Worm (Caenorhabditis elegans) whole organism, midembryonic: ENCODE measurements around the gene H14N18.2.
A peak's percentile ranks its signal among the peaks of the same experiment; 100 is the strongest.

Experiments used
- T22C8.4 ChIP-seq: fragments of 200-800 bp; sonication (Bioruptor generic); IDR thresholded peaks from 2 replicates; pipeline ENCODE4 v1.3.6; 2022; ENCODE audit warnings: missing genetic modification characterization, missing compliant biosample characterization
- cog-1 ChIP-seq: sonication (generic microtip); optimal IDR thresholded peaks from 2 replicates; lab custom pipeline; 2016; ENCODE audit warnings: missing genetic modification characterization, missing compliant biosample characterization
- flt-1 ChIP-seq: fragments of 200-800 bp; sonication (Bioruptor generic); IDR thresholded peaks from 2 replicates; pipeline ENCODE4 v1.3.6; 2022; ENCODE audit warnings: missing genetic modification characterization, missing compliant biosample characterization
- klf-2 ChIP-seq: fragments of 200-800 bp; sonication (Bioruptor generic); conservative IDR thresholded peaks from 2 replicates; pipeline ENCODE4 v1.3.6; 2022; ENCODE audit warnings: missing genetic modification reagents, missing genetic modification characterization, missing compliant biosample characterization
- med-1 ChIP-seq: sonication (generic microtip); optimal IDR thresholded peaks from 2 replicates; lab custom pipeline; 2017; ENCODE audit warnings: missing genetic modification characterization, mild to moderate bottlenecking, missing compliant biosample characterization, antibody characterized with exemption, missing genetic modification reagents; ENCODE audit not compliant: insufficient read depth
- ref-1 ChIP-seq: fragments of 200-800 bp; sonication (Bioruptor generic); conservative IDR thresholded peaks from 2 replicates; pipeline ENCODE4 v1.3.6; 2022; ENCODE audit warnings: missing genetic modification reagents, missing genetic modification characterization, missing compliant biosample characterization
- tab-1 ChIP-seq: fragments of 200-800 bp; sonication (Bioruptor generic); IDR thresholded peaks from 2 replicates; pipeline ENCODE4 v1.3.6; 2022; ENCODE audit warnings: missing genetic modification characterization, missing compliant biosample characterization
- ztf-23 ChIP-seq: fragments of 200-800 bp; sonication (Bioruptor generic); IDR thresholded peaks from 2 replicates; pipeline ENCODE4 v1.3.6; 2022; ENCODE audit warnings: missing genetic modification reagents, missing genetic modification characterization, missing compliant biosample characterization
- ztf-29 ChIP-seq: fragments of 200-800 bp; sonication (Bioruptor generic); IDR thresholded peaks from 2 replicates; pipeline ENCODE4 v1.3.6; 2022; ENCODE audit warnings: missing genetic modification reagents, missing genetic modification characterization, missing compliant biosample characterization

Gene H14N18.2

ce11 chrV:8932318-8932717 is at the start of gene H14N18.2:
Gene H14N18.2 (plus strand): TSS chrV:8932618.
- TF ChIP-seq cog-1 (tag; lab: Kevin White, UChicago) (no peak), med-1 (no peak), ztf-29 (GFP tag; lab: Robert Waterston, UW) (no peak), ztf-23 (GFP tag; lab: Robert Waterston, UW) (no peak), ref-1 (no peak), flt-1 (GFP tag; lab: Robert Waterston, UW) (no peak), T22C8.4 (GFP tag; lab: Robert Waterston, UW) (no peak), klf-2 (GFP tag; lab: Robert Waterston, UW) (no peak), tab-1 (GFP tag; lab: Robert Waterston, UW) (no peak)

ce11 chrV:8897942-8898419 is 34.4 kb upstream of the H14N18.2 start, which contains the start of the genes his-17 and his-18:
Gene his-17 (minus strand): TSS chrV:8897992.
Gene his-18 (plus strand): TSS chrV:8898228.
- TF ChIP-seq flt-1 (GFP tag; lab: Robert Waterston, UW): peak; percentile 92

DNA sequence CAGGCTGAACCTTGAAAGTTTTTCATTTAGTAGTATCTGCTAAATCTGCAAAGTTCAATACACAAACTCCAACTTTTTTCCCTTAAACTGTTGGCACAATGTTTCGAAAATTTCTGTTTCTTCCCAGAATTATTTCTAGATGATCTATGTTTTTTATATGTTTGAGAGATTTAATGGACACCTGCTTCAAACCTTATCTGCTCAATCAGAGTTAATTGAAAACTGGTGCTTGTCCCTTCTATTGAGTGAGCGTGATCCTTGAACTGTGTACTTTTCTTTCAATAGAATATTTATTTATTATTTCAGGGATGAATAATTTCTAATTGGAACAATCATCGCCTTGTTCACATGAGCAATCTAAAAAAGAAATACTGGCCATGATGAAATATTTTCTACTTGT is 33.7 kb upstream of the H14N18.2 start, which contains the start of gene frpr-13:
Gene frpr-13, plus strand, starts transcription at position 301 of the 400 bp plus-strand sequence.
- TF ChIP-seq T22C8.4 (GFP tag; lab: Robert Waterston, UW): no peak
- TF ChIP-seq tab-1 (GFP tag; lab: Robert Waterston, UW): no peak
- no peak for TF ChIP-seq klf-2 (GFP tag; lab: Robert Waterston, UW)
- no peak for TF ChIP-seq ztf-23 (GFP tag; lab: Robert Waterston, UW)
- TF ChIP-seq flt-1 (GFP tag; lab: Robert Waterston, UW): no peak
- no peak for TF ChIP-seq med-1

DNA sequence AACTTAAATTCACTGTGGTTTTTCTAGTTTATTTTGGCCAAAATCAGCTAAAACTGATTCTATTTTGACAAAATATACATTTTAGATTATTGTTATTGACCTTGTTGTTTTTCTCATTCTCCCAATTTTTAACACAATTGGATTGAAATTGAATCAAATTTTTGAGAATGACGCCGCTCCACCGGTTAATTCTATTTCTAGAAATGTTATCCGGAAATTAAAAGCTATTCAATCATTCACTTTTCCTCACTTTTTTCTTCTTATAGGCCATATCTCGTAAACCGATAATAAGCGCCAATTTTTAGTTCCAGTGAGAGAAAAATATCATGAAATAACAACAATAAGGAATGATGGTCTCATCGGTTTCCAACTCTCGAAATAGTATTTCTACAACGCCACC is 29.7 kb upstream of the H14N18.2 start, which contains the start of gene frpr-12:
Gene frpr-12, plus strand, starts transcription at position 301 of the 400 bp plus-strand sequence.
- no peak for TF ChIP-seq flt-1 (GFP tag; lab: Robert Waterston, UW)
- TF ChIP-seq med-1: no peak
- TF ChIP-seq tab-1 (GFP tag; lab: Robert Waterston, UW): no peak
- TF ChIP-seq cog-1 (tag; lab: Kevin White, UChicago): no peak
- no peak for TF ChIP-seq ref-1
- no peak for TF ChIP-seq ztf-29 (GFP tag; lab: Robert Waterston, UW)
- no peak for TF ChIP-seq ztf-23 (GFP tag; lab: Robert Waterston, UW)
- no peak for TF ChIP-seq T22C8.4 (GFP tag; lab: Robert Waterston, UW)
- TF ChIP-seq klf-2 (GFP tag; lab: Robert Waterston, UW): no peak

DNA sequence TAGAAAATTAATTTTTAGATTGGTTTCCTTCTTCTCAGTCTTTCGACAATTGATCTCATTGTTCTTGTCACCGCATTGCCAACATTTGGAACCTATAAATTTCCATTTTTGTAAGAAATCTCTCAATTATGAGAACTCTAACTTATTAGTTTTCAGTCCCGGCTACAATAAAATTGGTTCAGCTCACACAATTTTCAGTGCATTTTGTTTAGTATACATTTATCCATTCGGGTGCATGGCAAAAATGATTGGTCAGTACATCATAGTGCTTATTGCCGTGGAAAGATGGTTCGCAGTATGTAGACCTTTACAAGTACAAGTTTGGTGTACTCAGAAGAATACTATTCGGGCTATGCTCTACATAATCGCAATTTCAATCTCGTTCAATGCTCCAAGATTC is 28.5 kb upstream of the H14N18.2 start:
- no peak for TF ChIP-seq cog-1 (tag; lab: Kevin White, UChicago)
- TF ChIP-seq tab-1 (GFP tag; lab: Robert Waterston, UW): no peak
- no peak for TF ChIP-seq med-1

ce11 chrV:8905656-8906055 is 26.8 kb upstream of the H14N18.2 start:
- TF ChIP-seq cog-1 (tag; lab: Kevin White, UChicago): no peak
- no peak for TF ChIP-seq med-1
- TF ChIP-seq flt-1 (GFP tag; lab: Robert Waterston, UW): no peak
- no peak for TF ChIP-seq T22C8.4 (GFP tag; lab: Robert Waterston, UW)
- TF ChIP-seq ztf-23 (GFP tag; lab: Robert Waterston, UW): no peak
- no peak for TF ChIP-seq ref-1

- TF ChIP-seq klf-2 (GFP tag; lab: Robert Waterston, UW): no peak
Measured at ce11 chrV:8906896-8907295, 25.5 kb upstream of the H14N18.2 start, which contains the start of gene frpr-11. Gene frpr-11 (plus strand): TSS chrV:8907196.

DNA sequence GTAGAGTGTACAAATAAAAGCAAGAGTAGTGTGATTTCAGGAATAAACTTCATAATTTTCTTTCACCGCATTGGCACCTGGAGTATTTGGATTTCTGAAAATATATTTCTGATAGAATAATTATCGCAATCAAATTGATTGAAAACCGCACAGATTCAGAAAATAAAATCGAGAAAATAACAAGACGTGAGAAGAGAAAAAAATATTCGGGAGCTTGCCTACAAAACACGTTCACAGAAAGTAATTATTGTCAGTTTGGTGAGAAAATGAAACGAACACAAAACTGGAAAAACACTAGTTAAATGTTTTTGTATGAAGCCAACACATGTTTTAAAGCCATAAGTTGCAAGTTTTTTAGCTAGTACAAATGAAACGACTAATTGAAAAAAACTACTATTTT is 18.5 kb upstream of the H14N18.2 start, which contains the start of gene mod-1:
Gene mod-1, minus strand, starts transcription at position 101 of the 400 bp plus-strand sequence.
- no peak for TF ChIP-seq flt-1 (GFP tag; lab: Robert Waterston, UW)
- no peak for TF ChIP-seq cog-1 (tag; lab: Kevin White, UChicago)
- no peak for TF ChIP-seq ztf-23 (GFP tag; lab: Robert Waterston, UW)
- no peak for TF ChIP-seq ref-1
- no peak for TF ChIP-seq T22C8.4 (GFP tag; lab: Robert Waterston, UW)
- no peak for TF ChIP-seq tab-1 (GFP tag; lab: Robert Waterston, UW)
- TF ChIP-seq klf-2 (GFP tag; lab: Robert Waterston, UW): no peak
- TF ChIP-seq ztf-29 (GFP tag; lab: Robert Waterston, UW): no peak
- no peak for TF ChIP-seq med-1

DNA sequence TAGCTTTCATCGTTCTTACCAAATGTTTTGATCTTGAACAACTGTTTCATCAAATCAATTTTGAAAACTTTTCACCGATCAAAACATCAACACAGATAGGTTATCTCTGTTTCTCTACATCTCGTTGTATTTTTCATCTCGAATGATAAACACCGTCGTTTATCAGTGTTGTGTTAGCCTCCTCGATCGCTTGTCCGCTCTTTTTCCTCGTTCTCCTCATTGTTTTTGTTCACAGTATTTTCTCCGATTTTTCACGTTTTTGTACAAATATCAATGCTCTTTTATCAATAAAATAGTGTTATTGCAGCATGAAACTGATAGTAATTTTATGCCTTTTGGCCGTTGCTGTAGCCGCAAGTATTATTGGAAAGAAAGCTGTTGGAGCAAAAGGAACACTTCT is 9.6 kb upstream of the H14N18.2 start, which contains the start of gene ttr-47:
Gene ttr-47, plus strand, starts transcription at position 308 of the 400 bp plus-strand sequence.
- no peak for TF ChIP-seq med-1
- no peak for TF ChIP-seq T22C8.4 (GFP tag; lab: Robert Waterston, UW)
- no peak for TF ChIP-seq ztf-23 (GFP tag; lab: Robert Waterston, UW)
- no peak for TF ChIP-seq klf-2 (GFP tag; lab: Robert Waterston, UW)
- no peak for TF ChIP-seq flt-1 (GFP tag; lab: Robert Waterston, UW)
- no peak for TF ChIP-seq ref-1
- TF ChIP-seq ztf-29 (GFP tag; lab: Robert Waterston, UW): no peak
- no peak for TF ChIP-seq tab-1 (GFP tag; lab: Robert Waterston, UW)
- TF ChIP-seq cog-1 (tag; lab: Kevin White, UChicago): no peak

DNA sequence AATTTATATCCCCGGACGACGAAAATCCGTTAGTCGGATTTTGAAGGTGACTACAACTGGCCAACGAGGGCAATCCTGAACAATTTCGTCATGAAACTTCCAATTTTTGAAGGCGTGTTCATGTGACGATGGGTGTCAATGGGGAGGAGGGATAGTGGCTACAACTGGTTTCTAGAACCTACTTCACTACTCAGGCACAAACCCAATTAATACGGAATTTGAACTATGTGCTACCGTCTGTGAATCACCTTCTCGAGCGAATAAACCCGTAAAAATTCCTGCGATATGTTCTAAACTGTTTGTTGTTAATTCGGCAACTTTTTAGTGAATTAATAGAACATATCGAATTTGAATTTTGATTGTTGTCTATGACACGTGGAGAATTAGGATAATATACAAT is 4.7 kb upstream of the H14N18.2 start:
- TF ChIP-seq T22C8.4 (GFP tag; lab: Robert Waterston, UW) (no peak), klf-2 (GFP tag; lab: Robert Waterston, UW) (no peak), cog-1 (tag; lab: Kevin White, UChicago) (no peak), ref-1 (no peak)

ce11 chrV:8928967-8929366 is 3.5 kb upstream of the H14N18.2 start, which contains the start of gene H14N18.4:
Gene H14N18.4 (minus strand): TSS chrV:8928978.
- TF ChIP-seq ref-1: no peak
- no peak for TF ChIP-seq klf-2 (GFP tag; lab: Robert Waterston, UW)
- TF ChIP-seq cog-1 (tag; lab: Kevin White, UChicago): no peak
